Worm (Caenorhabditis elegans) whole organism, young adult: ENCODE data around the gene gsr-1.

Source experiments
- B0019.2 ChIP-seq: fragments of 200-800 bp; sonication (Bioruptor generic); conservative IDR thresholded peaks from 2 replicates; pipeline ENCODE4 v1.3.6; 2022; ENCODE audit warnings: missing genetic modification reagents, missing genetic modification characterization, missing compliant biosample characterization
- B0035.1 ChIP-seq: sonication (generic microtip); optimal IDR thresholded peaks from 2 replicates; lab custom pipeline; 2016; ENCODE audit warnings: missing genetic modification characterization, mild to moderate bottlenecking, missing compliant biosample characterization, missing genotype, missing genetic modification reagents
- B0261.1 ChIP-seq: sonication (generic microtip); optimal IDR thresholded peaks from 2 replicates; lab custom pipeline; 2016; ENCODE audit warnings: mild to moderate bottlenecking, missing genetic modification characterization, moderate library complexity, missing compliant biosample characterization
- C17E4.6 ChIP-seq: fragments of 200-800 bp; sonication (Bioruptor generic); IDR thresholded peaks from 2 replicates; pipeline ENCODE4 v1.3.6; 2022; ENCODE audit warnings: missing genetic modification reagents, missing genetic modification characterization, missing compliant biosample characterization
- F22D6.2 ChIP-seq: sonication (generic microtip); optimal IDR thresholded peaks from 2 replicates; lab custom pipeline; 2016; ENCODE audit warnings: mild to moderate bottlenecking, missing genetic modification characterization, missing compliant biosample characterization
- F52B5.7 ChIP-seq: sonication (generic microtip); optimal IDR thresholded peaks from 2 replicates; lab custom pipeline; 2016; ENCODE audit warnings: mild to moderate bottlenecking, missing genetic modification characterization, missing compliant biosample characterization
- F55B11.4 ChIP-seq: sonication (generic microtip); optimal IDR thresholded peaks from 2 replicates; lab custom pipeline; 2016; ENCODE audit warnings: missing compliant biosample characterization, missing genetic modification characterization, borderline replicate concordance; ENCODE audit not compliant: insufficient read depth
- F57C9.4 ChIP-seq: sonication (generic microtip); optimal IDR thresholded peaks from 2 replicates; lab custom pipeline; 2017; ENCODE audit warnings: mild to moderate bottlenecking, missing genetic modification characterization, missing compliant biosample characterization
- K12H6.12 ChIP-seq: fragments of 200-800 bp; sonication (Bioruptor generic); optimal IDR thresholded peaks from 2 replicates; lab custom pipeline; 2018; ENCODE audit warnings: mild to moderate bottlenecking, missing genetic modification characterization, missing compliant biosample characterization
- akir-1 ChIP-seq: fragments of 200-800 bp; sonication (Bioruptor generic); optimal IDR thresholded peaks from 2 replicates; lab custom pipeline; 2018; ENCODE audit warnings: mild to moderate bottlenecking, missing genetic modification characterization, moderate library complexity, missing compliant biosample characterization
- ama-1 ChIP-seq, 3 experiments: fragments of 150-350 bp in 1 of 3; sonication (generic microtip) in 2 of 3; optimal IDR thresholded peaks; 2 replicates each; lab custom pipeline; 2014 to 2018; ENCODE audit warnings: missing biosample characterization in 2 of 3, missing genetic modification characterization in 2 of 3, missing genetic modification reagents in 2 of 3
- atf-7 ChIP-seq: sonication (generic microtip); optimal IDR thresholded peaks from 2 replicates; lab custom pipeline; 2017; ENCODE audit warnings: mild to moderate bottlenecking, missing genetic modification characterization, missing compliant biosample characterization
- cebp-1 ChIP-seq, 2 experiments: fragments of 200-800 bp in 1 of 2; sonication (Bioruptor generic) in 1 of 2; sonication (generic microtip) in 1 of 2; IDR thresholded peaks in 1 of 2; optimal IDR thresholded peaks in 1 of 2; 2 replicates each; pipeline versions ENCODE4 v1.3.6 to Lab custom; 2017 to 2022; ENCODE audit warnings: missing compliant biosample characterization in 2 of 2, missing genetic modification characterization in 2 of 2, mild to moderate bottlenecking in 1 of 2, missing genetic modification reagents in 1 of 2, moderate library complexity in 1 of 2
- cebp-2 ChIP-seq: fragments of 200-800 bp; sonication (Bioruptor generic); IDR thresholded peaks from 2 replicates; pipeline ENCODE4 v1.3.6; 2022; ENCODE audit warnings: missing genetic modification characterization, missing compliant biosample characterization
- ceh-58 ChIP-seq: fragments of 200-800 bp; sonication (Bioruptor generic); IDR thresholded peaks from 2 replicates; pipeline ENCODE4 v1.3.6; 2022; ENCODE audit warnings: missing genetic modification characterization, missing compliant biosample characterization
- ceh-91 ChIP-seq: fragments of 200-800 bp; sonication (Bioruptor generic); IDR thresholded peaks from 2 replicates; pipeline ENCODE4 v1.3.6; 2022; ENCODE audit warnings: missing genetic modification reagents, missing genetic modification characterization, missing compliant biosample characterization
- die-1 ChIP-seq: sonication (generic microtip); optimal IDR thresholded peaks from 2 replicates; lab custom pipeline; 2016; ENCODE audit warnings: missing genotype, mild to moderate bottlenecking, missing genetic modification characterization, missing compliant biosample characterization
- dpff-1 ChIP-seq: sonication (generic microtip); optimal IDR thresholded peaks from 2 replicates; lab custom pipeline; 2017; ENCODE audit warnings: mild to moderate bottlenecking, missing genetic modification characterization, missing compliant biosample characterization
- efl-1 ChIP-seq: fragments of 150-350 bp; optimal IDR thresholded peaks from 2 replicates; lab custom pipeline; 2014; ENCODE audit warnings: missing biosample characterization, missing genetic modification reagents, missing genetic modification characterization
- egrh-3 ChIP-seq: fragments of 200-800 bp; sonication (Bioruptor generic); IDR thresholded peaks from 2 replicates; pipeline ENCODE4 v1.3.6; 2022; ENCODE audit warnings: missing genetic modification reagents, missing genetic modification characterization, missing compliant biosample characterization
- fkh-3 ChIP-seq: sonication (generic microtip); optimal IDR thresholded peaks from 2 replicates; lab custom pipeline; 2016; ENCODE audit warnings: mild to moderate bottlenecking, missing genetic modification characterization, missing compliant biosample characterization
- hlh-12 ChIP-seq: sonication (generic microtip); optimal IDR thresholded peaks from 2 replicates; lab custom pipeline; 2016; ENCODE audit warnings: missing genetic modification characterization, missing compliant biosample characterization
- hlh-26 ChIP-seq: fragments of 200-800 bp; sonication (Bioruptor generic); conservative IDR thresholded peaks from 2 replicates; pipeline ENCODE4 v1.3.6; 2022; ENCODE audit warnings: missing genetic modification reagents, missing genetic modification characterization, missing compliant biosample characterization
- hmg-20 ChIP-seq: fragments of 200-800 bp; sonication (Bioruptor generic); IDR thresholded peaks from 2 replicates; pipeline ENCODE4 v1.3.6; 2022; ENCODE audit warnings: missing genetic modification reagents, missing genetic modification characterization, missing compliant biosample characterization
- hrde-1 ChIP-seq: sonication (generic microtip); optimal IDR thresholded peaks from 2 replicates; lab custom pipeline; 2016; ENCODE audit warnings: missing genetic modification characterization, mild to moderate bottlenecking, missing compliant biosample characterization, moderate library complexity, missing genotype, missing genetic modification reagents, borderline replicate concordance
- lin-35 ChIP-seq, 3 experiments: fragments of 150-350 bp in 2 of 3; sonication (generic microtip) in 1 of 3; optimal IDR thresholded peaks; 2 replicates each; lab custom pipeline; 2014 to 2018; ENCODE audit warnings: missing biosample characterization in 3 of 3, missing genetic modification characterization in 3 of 3, missing genetic modification reagents in 3 of 3
- lin-40 ChIP-seq: sonication (generic microtip); optimal IDR thresholded peaks from 2 replicates; lab custom pipeline; 2016; ENCODE audit warnings: missing genetic modification characterization, mild to moderate bottlenecking, missing compliant biosample characterization, missing genotype, missing genetic modification reagents
- lsy-27 ChIP-seq: sonication (generic microtip); optimal IDR thresholded peaks from 2 replicates; lab custom pipeline; 2017; ENCODE audit warnings: missing genetic modification characterization, mild to moderate bottlenecking, missing compliant biosample characterization, antibody characterized with exemption, missing genotype, borderline replicate concordance; ENCODE audit not compliant: insufficient read depth
- madf-10 ChIP-seq: sonication (generic microtip); optimal IDR thresholded peaks from 2 replicates; lab custom pipeline; 2016; ENCODE audit warnings: mild to moderate bottlenecking, missing genetic modification characterization, missing compliant biosample characterization
- madf-8 ChIP-seq: fragments of 200-800 bp; sonication (Bioruptor generic); conservative IDR thresholded peaks from 2 replicates; pipeline ENCODE4 v1.3.6; 2022; ENCODE audit warnings: missing genetic modification reagents, missing genetic modification characterization, missing compliant biosample characterization
- mcd-1 ChIP-seq: fragments of 200-800 bp; sonication (Bioruptor generic); IDR thresholded peaks from 2 replicates; pipeline ENCODE4 v1.3.6; 2022; ENCODE audit warnings: missing genetic modification reagents, missing genetic modification characterization, missing compliant biosample characterization
- mel-28 ChIP-seq: sonication (generic microtip); optimal IDR thresholded peaks from 2 replicates; lab custom pipeline; 2016; ENCODE audit warnings: borderline replicate concordance, mild to moderate bottlenecking, missing genetic modification characterization, missing compliant biosample characterization
- nfya-1 ChIP-seq: sonication (generic microtip); optimal IDR thresholded peaks from 2 replicates; lab custom pipeline; 2017; ENCODE audit warnings: antibody characterized with exemption, missing compliant biosample characterization, missing genetic modification characterization, borderline replicate concordance; ENCODE audit not compliant: insufficient read depth
- nhr-80 ChIP-seq: sonication (generic microtip); optimal IDR thresholded peaks from 2 replicates; lab custom pipeline; 2016; ENCODE audit warnings: missing genetic modification characterization, missing compliant biosample characterization
- rcor-1 ChIP-seq: fragments of 200-800 bp; sonication (Bioruptor generic); IDR thresholded peaks from 2 replicates; pipeline ENCODE4 v1.3.6; 2022; ENCODE audit warnings: missing genetic modification reagents, missing genetic modification characterization, missing compliant biosample characterization
- rpc-1 ChIP-seq, 2 experiments: fragments of 150-350 bp in 1 of 2; sonication (generic microtip) in 1 of 2; optimal IDR thresholded peaks; 2 replicates each; lab custom pipeline; 2014 to 2018; ENCODE audit warnings: missing biosample characterization in 1 of 2, missing genetic modification characterization in 1 of 2, missing genetic modification reagents in 1 of 2, missing genotype in 1 of 2
- snpc-3.4 ChIP-seq: sonication (generic microtip); optimal IDR thresholded peaks from 2 replicates; lab custom pipeline; 2017; ENCODE audit warnings: missing genetic modification characterization, mild to moderate bottlenecking, missing compliant biosample characterization, antibody characterized with exemption, moderate library complexity, missing genotype, missing genetic modification reagents
- snpc-4 ChIP-seq, 5 experiments: fragments of 150-350 bp in 1 of 5; sonication (generic microtip) in 4 of 5; optimal IDR thresholded peaks; 2 replicates each; lab custom pipeline; 2014 to 2018; ENCODE audit warnings: missing genetic modification characterization in 5 of 5, missing biosample characterization in 3 of 5, antibody characterized with exemption in 2 of 5, mild to moderate bottlenecking in 2 of 5, missing compliant biosample characterization in 2 of 5, missing genotype in 2 of 5, moderate library complexity in 2 of 5, missing genetic modification reagents in 1 of 5
- sptf-2 ChIP-seq: fragments of 200-800 bp; sonication (Bioruptor generic); optimal IDR thresholded peaks from 2 replicates; lab custom pipeline; 2018; ENCODE audit warnings: mild to moderate bottlenecking, missing genetic modification characterization, missing compliant biosample characterization
- xnd-1 ChIP-seq: sonication (generic microtip); optimal IDR thresholded peaks from 2 replicates; lab custom pipeline; 2016; ENCODE audit warnings: missing genotype, missing genetic modification reagents, missing genetic modification characterization, missing compliant biosample characterization
- zim-3 ChIP-seq: sonication (generic microtip); optimal IDR thresholded peaks from 2 replicates; lab custom pipeline; 2017; ENCODE audit warnings: mild to moderate bottlenecking, missing genetic modification characterization, moderate library complexity, missing compliant biosample characterization
- ztf-22 ChIP-seq: fragments of 200-800 bp; sonication (Bioruptor generic); optimal IDR thresholded peaks from 2 replicates; lab custom pipeline; 2018; ENCODE audit warnings: mild to moderate bottlenecking, missing genetic modification characterization, moderate library complexity, missing compliant biosample characterization
- ztf-25 ChIP-seq: fragments of 200-800 bp; sonication (Bioruptor generic); IDR thresholded peaks from 2 replicates; pipeline ENCODE4 v1.3.6; 2022; ENCODE audit warnings: missing genetic modification reagents, missing genetic modification characterization, missing compliant biosample characterization
- ztf-28 ChIP-seq: fragments of 200-800 bp; sonication (Bioruptor generic); IDR thresholded peaks from 2 replicates; pipeline ENCODE4 v1.3.6; 2022; ENCODE audit warnings: missing genetic modification reagents, missing genetic modification characterization, missing compliant biosample characterization
- ztf-3 ChIP-seq: fragments of 200-800 bp; sonication (Bioruptor generic); optimal IDR thresholded peaks from 2 replicates; lab custom pipeline; 2018; ENCODE audit warnings: mild to moderate bottlenecking, missing genetic modification characterization, missing compliant biosample characterization

The gsr-1 gene

ce11 chrIII:3675480-3675879 lies 24.8 kb downstream of the gsr-1 start:
- TF ChIP-seq ztf-28 (GFP tag; lab: Robert Waterston, UW) (no peak), lin-40 (tag; lab: Kevin White, UChicago) (no peak), madf-10 (no peak), lin-35 (GFP tag; optimal IDR thresholded peaks at IDR 0.05; lab: Kevin White, UChicago) (no peak), B0035.1 (no peak), madf-8 (GFP tag; lab: Robert Waterston, UW) (no peak), F52B5.7 (no peak), nhr-80 (no peak), ama-1 (optimal IDR thresholded peaks at IDR 0.05; lab: Kevin White, UChicago) (no peak), ama-1 (GFP tag; optimal IDR thresholded peaks at IDR 0.05; lab: Kevin White, UChicago) (no peak), cebp-1 (GFP tag; IDR thresholded peaks at IDR 0.05; lab: Robert Waterston, UW) (no peak), cebp-1 (tag; optimal IDR thresholded peaks at IDR 0.05; lab: Kevin White, UChicago) (no peak), hlh-26 (GFP tag; lab: Robert Waterston, UW) (no peak), hmg-20 (GFP tag; lab: Robert Waterston, UW) (no peak), B0261.1 (no peak), mcd-1 (GFP tag; lab: Robert Waterston, UW) (no peak)

ce11 chrIII:3677378-3677777 lies 26.7 kb downstream of the gsr-1 start:
- TF ChIP-seq efl-1 (GFP tag; lab: Kevin White, UChicago) = no peak
- TF ChIP-seq ztf-22 (GFP tag; lab: Kevin White, UChicago) = no peak
- TF ChIP-seq fkh-3 (tag; lab: Kevin White, UChicago) = no peak
- no peak for TF ChIP-seq F22D6.2 (tag; lab: Kevin White, UChicago)
- no peak for TF ChIP-seq egrh-3 (GFP tag; lab: Robert Waterston, UW)
- TF ChIP-seq ceh-58 (GFP tag; lab: Robert Waterston, UW) = no peak
- TF ChIP-seq akir-1 (GFP tag; lab: Kevin White, UChicago) = no peak
- TF ChIP-seq lin-35 (GFP tag; optimal IDR thresholded peaks at IDR 0.05; lab: Kevin White, UChicago) = peak in 1 of 3 experiments; percentile 59
- TF ChIP-seq ztf-3 (GFP tag; lab: Kevin White, UChicago) = no peak
- peak; percentile 82 for TF ChIP-seq K12H6.12 (tag; lab: Kevin White, UChicago)
- TF ChIP-seq nfya-1 (tag; lab: Kevin White, UChicago) = no peak
- no peak for TF ChIP-seq mel-28
- TF ChIP-seq hlh-12 = no peak
- TF ChIP-seq F55B11.4 (tag; lab: Kevin White, UChicago) = no peak
- TF ChIP-seq rcor-1 (GFP tag; lab: Robert Waterston, UW) = no peak
- no peak for TF ChIP-seq C17E4.6 (GFP tag; lab: Robert Waterston, UW)
- no peak for TF ChIP-seq xnd-1 (tag; lab: Kevin White, UChicago)
- TF ChIP-seq sptf-2 = no peak
- no peak for TF ChIP-seq ztf-25
- TF ChIP-seq cebp-2 (GFP tag; lab: Robert Waterston, UW) = no peak
- TF ChIP-seq hlh-26 (GFP tag; lab: Robert Waterston, UW) = no peak
- no peak for TF ChIP-seq madf-8 (GFP tag; lab: Robert Waterston, UW)
- no peak for TF ChIP-seq snpc-3.4 (tag; lab: Kevin White, UChicago)
- TF ChIP-seq atf-7 (tag; lab: Kevin White, UChicago) = no peak
- TF ChIP-seq rpc-1 (optimal IDR thresholded peaks at IDR 0.05; lab: Kevin White, UChicago) = no peak
- no peak for TF ChIP-seq rpc-1 (tag; optimal IDR thresholded peaks at IDR 0.05; lab: Kevin White, UChicago)
- no peak for TF ChIP-seq hrde-1 (tag; lab: Kevin White, UChicago)
- TF ChIP-seq lsy-27 (tag; lab: Kevin White, UChicago) = no peak
- no peak for TF ChIP-seq F57C9.4 (tag; lab: Kevin White, UChicago)
- no peak for TF ChIP-seq B0019.2 (GFP tag; lab: Robert Waterston, UW)
- no peak for TF ChIP-seq die-1 (tag; lab: Kevin White, UChicago)
- TF ChIP-seq snpc-4 (GFP tag; optimal IDR thresholded peaks at IDR 0.05; lab: Kevin White, UChicago) = no peak
- no peak for TF ChIP-seq snpc-4 (tag; optimal IDR thresholded peaks at IDR 0.05; lab: Kevin White, UChicago)
- TF ChIP-seq dpff-1 (tag; lab: Kevin White, UChicago) = no peak
- TF ChIP-seq lin-40 (tag; lab: Kevin White, UChicago) = peak; percentile 70
- no peak for TF ChIP-seq ceh-91
- TF ChIP-seq zim-3 (tag; lab: Kevin White, UChicago) = no peak
